Worm (Caenorhabditis elegans) whole organism, L1 larva: ENCODE data around the gene npr-43.

Experiments
- fos-1 ChIP-seq: fragments of 150-350 bp; optimal IDR thresholded peaks from 2 replicates; lab custom pipeline; 2014; ENCODE audit warnings: missing biosample characterization, missing genetic modification characterization
- mef-2 ChIP-seq: fragments of 150-350 bp; optimal IDR thresholded peaks from 2 replicates; lab custom pipeline; 2014; ENCODE audit warnings: missing biosample characterization, missing genetic modification characterization

DNA sequence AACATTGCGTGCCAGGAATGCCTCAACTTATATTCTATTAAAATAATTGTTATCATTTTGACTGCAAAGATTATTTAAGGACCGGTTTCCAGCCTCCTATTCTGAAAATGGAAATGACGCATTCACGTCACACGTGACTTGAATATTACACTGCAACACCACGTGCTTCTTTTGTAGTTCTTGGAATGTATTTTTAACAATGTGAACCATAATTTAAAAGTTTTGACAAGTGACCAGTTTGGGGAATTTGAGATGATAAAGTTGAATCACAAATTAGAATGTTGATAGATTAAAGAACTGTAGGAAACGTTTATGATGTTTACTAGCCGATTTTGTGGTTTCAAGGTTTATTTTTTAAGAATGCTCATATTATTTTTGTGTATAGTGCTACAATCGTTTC is 37.2 kb downstream of the npr-43 start, which contains the start of gene F47B8.10:
- TF ChIP-seq mef-2 (tag; lab: Kevin White, UChicago): no peak
- no peak for TF ChIP-seq fos-1 (tag; lab: Kevin White, UChicago)
